Worm (Caenorhabditis elegans) whole organism, L4 larva: ENCODE measurements around the gene Y15E3A.4.

Experiments
- D1046.2 ChIP-seq: fragments of 200-800 bp; sonication (Bioruptor generic); IDR thresholded peaks from 2 replicates; pipeline ENCODE4 v1.3.6; 2022; ENCODE audit warnings: missing genetic modification characterization, missing compliant biosample characterization
- F49E8.2 ChIP-seq: sonication (generic microtip); optimal IDR thresholded peaks from 2 replicates; lab custom pipeline; 2016; ENCODE audit warnings: missing compliant biosample characterization, mild to moderate bottlenecking, missing genetic modification characterization, borderline replicate concordance
- R02D3.7 ChIP-seq: fragments of 150-350 bp; sonication (generic microtip); optimal IDR thresholded peaks from 3 replicates; lab custom pipeline; 2014; ENCODE audit warnings: missing biosample characterization, missing genetic modification characterization
- T26A8.4 ChIP-seq: fragments of 200-800 bp; sonication (Bioruptor generic); IDR thresholded peaks from 2 replicates; pipeline ENCODE4 v1.3.6; 2022; ENCODE audit warnings: missing genetic modification characterization, missing compliant biosample characterization
- Y48G9A.11 ChIP-seq: fragments of 200-800 bp; sonication (Bioruptor generic); IDR thresholded peaks from 2 replicates; pipeline ENCODE4 v1.3.6; 2022; ENCODE audit warnings: missing genetic modification reagents, missing genetic modification characterization, missing compliant biosample characterization
- Y5F2A.4 ChIP-seq: fragments of 200-800 bp; sonication (Bioruptor generic); optimal IDR thresholded peaks from 2 replicates; lab custom pipeline; 2018; ENCODE audit warnings: mild to moderate bottlenecking, missing genetic modification characterization, missing compliant biosample characterization
- ZK337.2 ChIP-seq: fragments of 200-800 bp; sonication (Bioruptor generic); IDR thresholded peaks from 2 replicates; pipeline ENCODE4 v1.3.6; 2022; ENCODE audit warnings: missing genetic modification reagents, missing genetic modification characterization, missing compliant biosample characterization
- ama-1 ChIP-seq: fragments of 150-350 bp; optimal IDR thresholded peaks from 2 replicates; lab custom pipeline; 2014; ENCODE audit warnings: inconsistent platforms, mixed read lengths
- arid-1 ChIP-seq: fragments of 200-800 bp; sonication (Bioruptor generic); conservative IDR thresholded peaks from 2 replicates; pipeline ENCODE4 v1.3.6; 2022; ENCODE audit warnings: missing genetic modification reagents, missing genetic modification characterization, missing compliant biosample characterization
- attf-4 ChIP-seq: sonication (generic microtip); optimal IDR thresholded peaks from 3 replicates; lab custom pipeline; 2017; ENCODE audit warnings: missing biosample characterization, missing genetic modification characterization
- ceh-44 ChIP-seq: fragments of 200-800 bp; sonication (Bioruptor generic); IDR thresholded peaks from 2 replicates; pipeline ENCODE4 v1.3.6; 2022; ENCODE audit warnings: missing genetic modification reagents, missing genetic modification characterization, missing compliant biosample characterization
- ceh-62 ChIP-seq: sonication (generic microtip); optimal IDR thresholded peaks from 2 replicates; lab custom pipeline; 2017; ENCODE audit warnings: missing biosample characterization, missing genetic modification characterization
- ceh-82 ChIP-seq: sonication (generic microtip); optimal IDR thresholded peaks from 2 replicates; lab custom pipeline; 2017; ENCODE audit warnings: missing biosample characterization, missing genetic modification characterization
- daf-12 ChIP-seq: fragments of 150-350 bp; optimal IDR thresholded peaks from 2 replicates; lab custom pipeline; 2014; ENCODE audit warnings: missing biosample characterization, missing genetic modification reagents, missing genetic modification characterization
- daf-16 ChIP-seq, 3 experiments: sonication (generic microtip); optimal IDR thresholded peaks; 2 replicates each; lab custom pipeline; 2016 to 2017; ENCODE audit warnings: missing genetic modification characterization in 3 of 3, missing genetic modification reagents in 3 of 3, mild to moderate bottlenecking in 2 of 3, missing compliant biosample characterization in 2 of 3, missing biosample characterization in 1 of 3, moderate library complexity in 1 of 3
- dmd-6 ChIP-seq: fragments of 200-800 bp; sonication (Bioruptor generic); IDR thresholded peaks from 2 replicates; pipeline ENCODE4 v1.3.6; 2022; ENCODE audit warnings: missing genetic modification reagents, missing genetic modification characterization, missing compliant biosample characterization
- dmd-9 ChIP-seq: fragments of 200-800 bp; sonication (Bioruptor generic); IDR thresholded peaks from 2 replicates; pipeline ENCODE4 v1.3.6; 2022; ENCODE audit warnings: missing genetic modification reagents, missing genetic modification characterization, missing compliant biosample characterization
- duxl-1 ChIP-seq: sonication (generic microtip); optimal IDR thresholded peaks from 2 replicates; lab custom pipeline; 2016; ENCODE audit warnings: mild to moderate bottlenecking, missing genetic modification characterization, moderate library complexity, missing compliant biosample characterization; ENCODE audit not compliant: poor library complexity
- dve-1 ChIP-seq: sonication (generic microtip); optimal IDR thresholded peaks from 2 replicates; lab custom pipeline; 2017; ENCODE audit warnings: antibody characterized with exemption, mild to moderate bottlenecking, missing genetic modification characterization, missing compliant biosample characterization; ENCODE audit not compliant: insufficient read depth
- egl-27 ChIP-seq: sonication (generic microtip); optimal IDR thresholded peaks from 3 replicates; lab custom pipeline; 2017; ENCODE audit warnings: missing biosample characterization, missing genetic modification reagents, missing genetic modification characterization
- gei-8 ChIP-seq: fragments of 200-800 bp; sonication (Bioruptor generic); optimal IDR thresholded peaks from 2 replicates; lab custom pipeline; 2018; ENCODE audit warnings: mild to moderate bottlenecking, missing genetic modification characterization, missing compliant biosample characterization
- hlh-30 ChIP-seq: sonication (generic microtip); optimal IDR thresholded peaks from 2 replicates; lab custom pipeline; 2017; ENCODE audit warnings: antibody characterized with exemption, mild to moderate bottlenecking, missing genetic modification characterization, missing compliant biosample characterization; ENCODE audit not compliant: insufficient read depth
- hmg-1.1 ChIP-seq: fragments of 200-800 bp; sonication (Bioruptor generic); IDR thresholded peaks from 2 replicates; pipeline ENCODE4 v1.3.6; 2022; ENCODE audit warnings: missing genetic modification reagents, missing genetic modification characterization, missing compliant biosample characterization
- lin-1 ChIP-seq: fragments of 200-800 bp; sonication (Bioruptor generic); IDR thresholded peaks from 2 replicates; pipeline ENCODE4 v1.3.6; 2022; ENCODE audit warnings: missing genetic modification reagents, missing genetic modification characterization, missing compliant biosample characterization
- lin-13 ChIP-seq: fragments of 150-350 bp; optimal IDR thresholded peaks from 2 replicates; lab custom pipeline; 2014; ENCODE audit warnings: missing biosample characterization, missing genetic modification reagents, missing genetic modification characterization
- lin-38 ChIP-seq: fragments of 200-800 bp; sonication (Bioruptor generic); IDR thresholded peaks from 2 replicates; pipeline ENCODE4 v1.3.6; 2022; ENCODE audit warnings: missing genetic modification reagents, missing genetic modification characterization, missing compliant biosample characterization
- lin-39 ChIP-seq: fragments of 150-350 bp; optimal IDR thresholded peaks from 2 replicates; lab custom pipeline; 2014; ENCODE audit warnings: missing biosample characterization, missing genetic modification reagents, missing genetic modification characterization
- lir-3 ChIP-seq: sonication (generic microtip); optimal IDR thresholded peaks from 2 replicates; lab custom pipeline; 2016; ENCODE audit warnings: mild to moderate bottlenecking, missing genetic modification characterization, missing compliant biosample characterization
- mdl-1 ChIP-seq, 2 experiments: fragments of 150-350 bp in 1 of 2; sonication (generic microtip) in 1 of 2; optimal IDR thresholded peaks; 2 replicates each; lab custom pipeline; 2014 to 2017; ENCODE audit warnings: missing biosample characterization in 2 of 2, missing genetic modification characterization in 2 of 2
- mdt-29 ChIP-seq: fragments of 200-800 bp; sonication (Bioruptor generic); IDR thresholded peaks from 2 replicates; pipeline ENCODE4 v1.3.6; 2022; ENCODE audit warnings: missing genetic modification reagents, missing genetic modification characterization, missing compliant biosample characterization
- mes-2 ChIP-seq: sonication (generic microtip); optimal IDR thresholded peaks from 2 replicates; lab custom pipeline; 2016; ENCODE audit warnings: missing genotype, mild to moderate bottlenecking, missing genetic modification characterization, missing compliant biosample characterization; ENCODE audit not compliant: poor library complexity, severe bottlenecking
- mxl-2 ChIP-seq: fragments of 200-800 bp; sonication (Bioruptor generic); conservative IDR thresholded peaks from 2 replicates; pipeline ENCODE4 v1.3.6; 2022; ENCODE audit warnings: missing genetic modification reagents, missing genetic modification characterization, missing compliant biosample characterization
- nhr-10 ChIP-seq: fragments of 150-350 bp; optimal IDR thresholded peaks from 2 replicates; lab custom pipeline; 2014; ENCODE audit warnings: missing biosample characterization, missing genetic modification characterization
- nhr-11 ChIP-seq: fragments of 150-350 bp; optimal IDR thresholded peaks from 2 replicates; lab custom pipeline; 2014; ENCODE audit warnings: missing biosample characterization, missing genetic modification characterization
- nhr-111 ChIP-seq: fragments of 200-800 bp; sonication (Bioruptor generic); optimal IDR thresholded peaks from 2 replicates; lab custom pipeline; 2018; ENCODE audit warnings: mild to moderate bottlenecking, missing genetic modification characterization, missing compliant biosample characterization
- nhr-237 ChIP-seq: sonication (generic microtip); optimal IDR thresholded peaks from 2 replicates; lab custom pipeline; 2017; ENCODE audit warnings: missing biosample characterization, missing genetic modification characterization
- nhr-41 ChIP-seq: fragments of 200-800 bp; sonication (Bioruptor generic); IDR thresholded peaks from 2 replicates; pipeline ENCODE4 v1.3.6; 2022; ENCODE audit warnings: missing genetic modification reagents, missing genetic modification characterization, missing compliant biosample characterization
- nhr-42 ChIP-seq: fragments of 200-800 bp; sonication (Bioruptor generic); IDR thresholded peaks from 2 replicates; pipeline ENCODE4 v1.3.6; 2022; ENCODE audit warnings: missing genetic modification characterization, missing compliant biosample characterization
- nhr-48 ChIP-seq: sonication (generic microtip); optimal IDR thresholded peaks from 2 replicates; lab custom pipeline; 2016; ENCODE audit warnings: mild to moderate bottlenecking, missing genetic modification characterization, missing compliant biosample characterization
- nhr-6 ChIP-seq: fragments of 150-350 bp; optimal IDR thresholded peaks from 2 replicates; lab custom pipeline; 2014; ENCODE audit warnings: missing biosample characterization, missing genetic modification characterization
- nhr-76 ChIP-seq: fragments of 150-350 bp; optimal IDR thresholded peaks from 2 replicates; lab custom pipeline; 2014; ENCODE audit warnings: missing biosample characterization, missing genetic modification characterization
- skn-1 ChIP-seq: fragments of 150-350 bp; optimal IDR thresholded peaks from 2 replicates; lab custom pipeline; 2014; ENCODE audit warnings: missing biosample characterization, missing genetic modification characterization
- spr-1 ChIP-seq: sonication (generic microtip); optimal IDR thresholded peaks from 2 replicates; lab custom pipeline; 2016; ENCODE audit warnings: mild to moderate bottlenecking, missing genetic modification characterization, missing compliant biosample characterization
- unc-130 ChIP-seq: sonication (generic microtip); optimal IDR thresholded peaks from 2 replicates; lab custom pipeline; 2016; ENCODE audit warnings: missing genetic modification reagents, missing genetic modification characterization, missing compliant biosample characterization
- unc-62 ChIP-seq, 3 experiments: fragments of 150-350 bp in 1 of 3; sonication (generic microtip); optimal IDR thresholded peaks in 2 of 3; peaks in 1 of 3; 1 replicate in 1 of 3; 2 replicates in 2 of 3; lab custom pipeline; 2014 to 2017; ENCODE audit warnings: missing biosample characterization in 3 of 3, missing genetic modification characterization in 3 of 3, missing genetic modification reagents in 3 of 3, missing genotype in 1 of 3
- zag-1 ChIP-seq: fragments of 150-350 bp; optimal IDR thresholded peaks from 2 replicates; lab custom pipeline; 2014; ENCODE audit warnings: missing biosample characterization, missing genetic modification characterization
- zfp-3 ChIP-seq: fragments of 200-800 bp; sonication (Bioruptor generic); conservative IDR thresholded peaks from 2 replicates; pipeline ENCODE4 v1.3.6; 2022; ENCODE audit warnings: missing genetic modification reagents, missing genetic modification characterization, missing compliant biosample characterization
- zip-2 ChIP-seq: fragments of 150-350 bp; optimal IDR thresholded peaks from 2 replicates; lab custom pipeline; 2014; ENCODE audit warnings: missing biosample characterization, missing genetic modification characterization
- ztf-11 ChIP-seq: fragments of 150-350 bp; optimal IDR thresholded peaks from 2 replicates; lab custom pipeline; 2014; ENCODE audit warnings: missing biosample characterization, missing genetic modification characterization
- ztf-7 ChIP-seq: fragments of 150-350 bp; optimal IDR thresholded peaks from 2 replicates; lab custom pipeline; 2014; ENCODE audit warnings: missing biosample characterization, missing genetic modification characterization

Gene Y15E3A.4

ce11 chrX:15297396-15297827, 33.4 kb upstream of the Y15E3A.4 start (continued):
- peak; percentile 74 for TF ChIP-seq mes-2
- no peak for TF ChIP-seq unc-62 (GFP tag; optimal IDR thresholded peaks at IDR 0.05 in 1 of 2; lab: Kevin White, UChicago)
- TF ChIP-seq unc-62 (tag; optimal IDR thresholded peaks at IDR 0.05; lab: Kevin White, UChicago), result no peak
- TF ChIP-seq daf-16 (GFP tag; optimal IDR thresholded peaks at IDR 0.05; lab: Kevin White, UChicago), result peak; percentile 55 to 88
- peak; percentile 66 for TF ChIP-seq daf-16 (tag; optimal IDR thresholded peaks at IDR 0.05; lab: Kevin White, UChicago)
- TF ChIP-seq nhr-237 (tag; lab: Kevin White, UChicago), result no peak
- TF ChIP-seq hlh-30 (tag; lab: Kevin White, UChicago), result peak; percentile 9
- peak; percentile 43; the same call in 1 of the 2 replicates for TF ChIP-seq dmd-6
- TF ChIP-seq F49E8.2 (tag; lab: Kevin White, UChicago), result peak; percentile 80
- peak; percentile 51 for TF ChIP-seq gei-8 (GFP tag; lab: Kevin White, UChicago)
- no peak for TF ChIP-seq ceh-62
- peak; percentile 84 for TF ChIP-seq arid-1 (GFP tag; lab: Robert Waterston, UW)
- TF ChIP-seq mdl-1 (tag; optimal IDR thresholded peaks at IDR 0.05; lab: Kevin White, UChicago), result no peak
- peak; percentile 65 for TF ChIP-seq lir-3 (tag; lab: Kevin White, UChicago)
- peak; percentile 83 for TF ChIP-seq dve-1 (tag; lab: Kevin White, UChicago)
- TF ChIP-seq nhr-6, result no peak
- peak; percentile 73; the same call in 1 of the 2 replicates for TF ChIP-seq D1046.2 (GFP tag; lab: Robert Waterston, UW)
- peak; percentile 37 for TF ChIP-seq ztf-7 (tag; lab: Kevin White, UChicago)
- TF ChIP-seq nhr-76 (tag; lab: Kevin White, UChicago), result no peak
- no peak for TF ChIP-seq zag-1 (tag; lab: Kevin White, UChicago)
- no peak for TF ChIP-seq nhr-11 (tag; lab: Kevin White, UChicago)
- TF ChIP-seq Y5F2A.4 (GFP tag; lab: Kevin White, UChicago), result peak; percentile 67
- TF ChIP-seq skn-1 (tag; lab: Kevin White, UChicago), result no peak
- 0 out of 2 replicates have a peak, but pooled peaks have one; percentile 33 for TF ChIP-seq dmd-9 (GFP tag; lab: Robert Waterston, UW)
- TF ChIP-seq ZK337.2 (GFP tag; lab: Robert Waterston, UW), result 0 out of 2 replicates have a peak, but pooled peaks have one; percentile 38
- no peak for TF ChIP-seq ceh-44 (GFP tag; lab: Robert Waterston, UW)
- no peak for TF ChIP-seq attf-4
- peak; percentile 69 for TF ChIP-seq nhr-48 (tag; lab: Kevin White, UChicago)
- no peak for TF ChIP-seq nhr-10
- no peak for TF ChIP-seq ztf-11 (tag; lab: Kevin White, UChicago)
- no peak for TF ChIP-seq egl-27 (tag; lab: Kevin White, UChicago)
- TF ChIP-seq lin-1 (GFP tag; lab: Robert Waterston, UW), result peak; percentile 63; the same call in 1 of the 2 replicates
- TF ChIP-seq lin-39 (tag; lab: Kevin White, UChicago), result no peak
- TF ChIP-seq hmg-1.1, result 0 out of 2 replicates have a peak, but pooled peaks have one; percentile 49
- no peak for TF ChIP-seq daf-12 (tag; lab: Kevin White, UChicago)
- peak; percentile 45 for TF ChIP-seq unc-130 (GFP tag; lab: Kevin White, UChicago)
- peak; percentile 51; the same call in 1 of the 2 replicates for TF ChIP-seq mdt-29 (GFP tag; lab: Robert Waterston, UW)
- peak; percentile 62 for TF ChIP-seq zip-2 (tag; lab: Kevin White, UChicago)
- TF ChIP-seq spr-1 (tag; lab: Kevin White, UChicago), result peak; percentile 65
- no peak for TF ChIP-seq nhr-111 (GFP tag; lab: Kevin White, UChicago)
- 0 out of 2 replicates have a peak, but pooled peaks have one; percentile 56 for TF ChIP-seq zfp-3 (GFP tag; lab: Robert Waterston, UW)
- no peak; the same call in 1 of the 2 replicates for TF ChIP-seq lin-38
- 0 out of 2 replicates have a peak, but pooled peaks have one; percentile 28 for TF ChIP-seq Y48G9A.11
- no peak for TF ChIP-seq mxl-2 (GFP tag; lab: Robert Waterston, UW)
- peak; percentile 72 for TF ChIP-seq duxl-1 (tag; lab: Kevin White, UChicago)
- TF ChIP-seq nhr-42 (GFP tag; lab: Robert Waterston, UW), result no peak
- no peak for TF ChIP-seq T26A8.4 (GFP tag; lab: Robert Waterston, UW)
- no peak for TF ChIP-seq R02D3.7 (tag; lab: Kevin White, UChicago)
- TF ChIP-seq ceh-82 (tag; lab: Kevin White, UChicago), result no peak
- no peak for TF ChIP-seq ama-1 (lab: Kevin White, UChicago)
- TF ChIP-seq nhr-41, result peak; percentile 63; the same call in 1 of the 2 replicates
- peak; percentile 79 for TF ChIP-seq lin-13 (GFP tag; lab: Kevin White, UChicago)
